Worm (Caenorhabditis elegans) whole organism, young adult: ENCODE measurements around the gene mpz-5.

ENCODE experiments used
- B0336.3 ChIP-seq: fragments of 200-800 bp; sonication (Bioruptor generic); IDR thresholded peaks from 2 replicates; pipeline ENCODE4 v1.3.6; 2022; ENCODE audit warnings: missing genetic modification characterization, missing compliant biosample characterization
- C06A6.2 ChIP-seq: fragments of 200-800 bp; sonication (Bioruptor generic); conservative IDR thresholded peaks from 2 replicates; pipeline ENCODE4 v1.3.6; 2022; ENCODE audit warnings: missing genetic modification characterization, missing compliant biosample characterization
- D2030.7 ChIP-seq: fragments of 200-800 bp; sonication (Bioruptor generic); IDR thresholded peaks from 2 replicates; pipeline ENCODE4 v1.3.6; 2022; ENCODE audit warnings: missing genetic modification reagents, missing genetic modification characterization, missing compliant biosample characterization
- F23B12.7 ChIP-seq: sonication (generic microtip); optimal IDR thresholded peaks from 2 replicates; lab custom pipeline; 2017; ENCODE audit warnings: missing genetic modification characterization, mild to moderate bottlenecking, missing compliant biosample characterization, antibody characterized with exemption, moderate library complexity; ENCODE audit not compliant: insufficient read depth
- F33H1.4 ChIP-seq: fragments of 200-800 bp; sonication (Bioruptor generic); IDR thresholded peaks from 2 replicates; pipeline ENCODE4 v1.3.6; 2022; ENCODE audit warnings: missing genetic modification reagents, missing genetic modification characterization, missing compliant biosample characterization
- F49E8.2 ChIP-seq: sonication (generic microtip); optimal IDR thresholded peaks from 3 replicates; lab custom pipeline; 2017; ENCODE audit warnings: missing genetic modification characterization, mild to moderate bottlenecking, missing compliant biosample characterization, antibody characterized with exemption, moderate library complexity; ENCODE audit not compliant: insufficient read depth
- F52B5.7 ChIP-seq: sonication (generic microtip); optimal IDR thresholded peaks from 2 replicates; lab custom pipeline; 2016; ENCODE audit warnings: mild to moderate bottlenecking, missing genetic modification characterization, missing compliant biosample characterization
- F57C9.4 ChIP-seq: sonication (generic microtip); optimal IDR thresholded peaks from 2 replicates; lab custom pipeline; 2017; ENCODE audit warnings: mild to moderate bottlenecking, missing genetic modification characterization, missing compliant biosample characterization
- K11D2.4 ChIP-seq: fragments of 200-800 bp; sonication (Bioruptor generic); IDR thresholded peaks from 2 replicates; pipeline ENCODE4 v1.3.6; 2022; ENCODE audit warnings: missing genetic modification reagents, missing genetic modification characterization, missing compliant biosample characterization
- Y53G8AR.9 ChIP-seq: fragments of 200-800 bp; sonication (Bioruptor generic); conservative IDR thresholded peaks from 2 replicates; pipeline ENCODE4 v1.3.6; 2022; ENCODE audit warnings: missing genetic modification reagents, missing genetic modification characterization, missing compliant biosample characterization
- ZK185.1 ChIP-seq: sonication (generic microtip); optimal IDR thresholded peaks from 2 replicates; lab custom pipeline; 2016; ENCODE audit warnings: mild to moderate bottlenecking, missing genetic modification characterization, missing compliant biosample characterization; ENCODE audit not compliant: poor library complexity, severe bottlenecking
- akir-1 ChIP-seq: fragments of 200-800 bp; sonication (Bioruptor generic); optimal IDR thresholded peaks from 2 replicates; lab custom pipeline; 2018; ENCODE audit warnings: mild to moderate bottlenecking, missing genetic modification characterization, moderate library complexity, missing compliant biosample characterization
- bed-2 ChIP-seq: fragments of 200-800 bp; sonication (Bioruptor generic); IDR thresholded peaks from 2 replicates; pipeline ENCODE4 v1.3.6; 2022; ENCODE audit warnings: missing genetic modification reagents, missing genetic modification characterization, missing compliant biosample characterization
- cebp-1 ChIP-seq, 2 experiments: fragments of 200-800 bp in 1 of 2; sonication (Bioruptor generic) in 1 of 2; sonication (generic microtip) in 1 of 2; IDR thresholded peaks in 1 of 2; optimal IDR thresholded peaks in 1 of 2; 2 replicates each; pipeline versions ENCODE4 v1.3.6 to Lab custom; 2017 to 2022; ENCODE audit warnings: missing compliant biosample characterization in 2 of 2, missing genetic modification characterization in 2 of 2, mild to moderate bottlenecking in 1 of 2, missing genetic modification reagents in 1 of 2, moderate library complexity in 1 of 2
- cebp-2 ChIP-seq: fragments of 200-800 bp; sonication (Bioruptor generic); IDR thresholded peaks from 2 replicates; pipeline ENCODE4 v1.3.6; 2022; ENCODE audit warnings: missing genetic modification characterization, missing compliant biosample characterization
- dox-1 ChIP-seq: fragments of 200-800 bp; sonication (Bioruptor generic); IDR thresholded peaks from 2 replicates; pipeline ENCODE4 v1.3.6; 2022; ENCODE audit warnings: missing genetic modification reagents, missing genetic modification characterization, missing compliant biosample characterization
- dpl-1 ChIP-seq: fragments of 150-350 bp; optimal IDR thresholded peaks from 2 replicates; lab custom pipeline; 2014; ENCODE audit warnings: missing biosample characterization, missing genetic modification reagents, missing genetic modification characterization
- fkh-3 ChIP-seq: sonication (generic microtip); optimal IDR thresholded peaks from 2 replicates; lab custom pipeline; 2016; ENCODE audit warnings: mild to moderate bottlenecking, missing genetic modification characterization, missing compliant biosample characterization
- hmg-20 ChIP-seq: fragments of 200-800 bp; sonication (Bioruptor generic); IDR thresholded peaks from 2 replicates; pipeline ENCODE4 v1.3.6; 2022; ENCODE audit warnings: missing genetic modification reagents, missing genetic modification characterization, missing compliant biosample characterization
- hrde-1 ChIP-seq: sonication (generic microtip); optimal IDR thresholded peaks from 2 replicates; lab custom pipeline; 2016; ENCODE audit warnings: missing genetic modification characterization, mild to moderate bottlenecking, missing compliant biosample characterization, moderate library complexity, missing genotype, missing genetic modification reagents, borderline replicate concordance
- let-607 ChIP-seq, 2 experiments: fragments of 200-800 bp in 1 of 2; sonication (Bioruptor generic) in 1 of 2; sonication (generic microtip) in 1 of 2; optimal IDR thresholded peaks; 2 replicates each; lab custom pipeline; 2016 to 2018; ENCODE audit warnings: mild to moderate bottlenecking in 2 of 2, missing compliant biosample characterization in 2 of 2, missing genetic modification characterization in 2 of 2, moderate library complexity in 2 of 2, missing genotype in 1 of 2
- lin-35 ChIP-seq, 3 experiments: fragments of 150-350 bp in 2 of 3; sonication (generic microtip) in 1 of 3; optimal IDR thresholded peaks; 2 replicates each; lab custom pipeline; 2014 to 2018; ENCODE audit warnings: missing biosample characterization in 3 of 3, missing genetic modification characterization in 3 of 3, missing genetic modification reagents in 3 of 3
- lin-40 ChIP-seq: sonication (generic microtip); optimal IDR thresholded peaks from 2 replicates; lab custom pipeline; 2016; ENCODE audit warnings: missing genetic modification characterization, mild to moderate bottlenecking, missing compliant biosample characterization, missing genotype, missing genetic modification reagents
- lin-54 ChIP-seq: fragments of 200-800 bp; sonication (Bioruptor generic); optimal IDR thresholded peaks from 2 replicates; lab custom pipeline; 2018; ENCODE audit warnings: mild to moderate bottlenecking, missing genetic modification characterization, missing compliant biosample characterization
- lir-1 ChIP-seq: fragments of 200-800 bp; sonication (Bioruptor generic); conservative IDR thresholded peaks from 2 replicates; pipeline ENCODE4 v1.3.6; 2022; ENCODE audit warnings: missing genetic modification reagents, missing genetic modification characterization, missing compliant biosample characterization
- lsl-1 ChIP-seq: fragments of 200-800 bp; sonication (Bioruptor generic); optimal IDR thresholded peaks from 2 replicates; lab custom pipeline; 2018; ENCODE audit warnings: mild to moderate bottlenecking, missing genetic modification characterization, moderate library complexity, missing compliant biosample characterization
- madf-10 ChIP-seq: sonication (generic microtip); optimal IDR thresholded peaks from 2 replicates; lab custom pipeline; 2016; ENCODE audit warnings: mild to moderate bottlenecking, missing genetic modification characterization, missing compliant biosample characterization
- madf-3 ChIP-seq: fragments of 200-800 bp; sonication (Bioruptor generic); IDR thresholded peaks from 2 replicates; pipeline ENCODE4 v1.3.6; 2022; ENCODE audit warnings: missing genetic modification reagents, missing genetic modification characterization, missing compliant biosample characterization
- madf-6 ChIP-seq: fragments of 200-800 bp; sonication (Bioruptor generic); IDR thresholded peaks from 2 replicates; pipeline ENCODE4 v1.3.6; 2022; ENCODE audit warnings: missing genetic modification reagents, missing genetic modification characterization, missing compliant biosample characterization
- madf-8 ChIP-seq: fragments of 200-800 bp; sonication (Bioruptor generic); conservative IDR thresholded peaks from 2 replicates; pipeline ENCODE4 v1.3.6; 2022; ENCODE audit warnings: missing genetic modification reagents, missing genetic modification characterization, missing compliant biosample characterization
- mcd-1 ChIP-seq: fragments of 200-800 bp; sonication (Bioruptor generic); IDR thresholded peaks from 2 replicates; pipeline ENCODE4 v1.3.6; 2022; ENCODE audit warnings: missing genetic modification reagents, missing genetic modification characterization, missing compliant biosample characterization
- mes-4 ChIP-seq: sonication (generic microtip); optimal IDR thresholded peaks from 2 replicates; lab custom pipeline; 2016; ENCODE audit warnings: missing genotype, missing genetic modification characterization, missing compliant biosample characterization
- nfyb-1 ChIP-seq: fragments of 200-800 bp; sonication (Bioruptor generic); IDR thresholded peaks from 2 replicates; pipeline ENCODE4 v1.3.6; 2022; ENCODE audit warnings: missing genetic modification reagents, missing genetic modification characterization, missing compliant biosample characterization
- nhr-27 ChIP-seq: fragments of 200-800 bp; sonication (Bioruptor generic); optimal IDR thresholded peaks from 2 replicates; lab custom pipeline; 2018; ENCODE audit warnings: mild to moderate bottlenecking, missing genetic modification characterization, moderate library complexity, missing compliant biosample characterization
- nhr-80 ChIP-seq: sonication (generic microtip); optimal IDR thresholded peaks from 2 replicates; lab custom pipeline; 2016; ENCODE audit warnings: missing genetic modification characterization, missing compliant biosample characterization
- rcor-1 ChIP-seq: fragments of 200-800 bp; sonication (Bioruptor generic); IDR thresholded peaks from 2 replicates; pipeline ENCODE4 v1.3.6; 2022; ENCODE audit warnings: missing genetic modification reagents, missing genetic modification characterization, missing compliant biosample characterization
- sdz-38 ChIP-seq: sonication (generic microtip); optimal IDR thresholded peaks from 2 replicates; lab custom pipeline; 2016; ENCODE audit warnings: missing genotype, missing genetic modification characterization, missing compliant biosample characterization
- snpc-1.3 ChIP-seq: sonication (generic microtip); optimal IDR thresholded peaks from 2 replicates; lab custom pipeline; 2017; ENCODE audit warnings: missing genetic modification characterization, mild to moderate bottlenecking, missing compliant biosample characterization, antibody characterized with exemption, moderate library complexity, missing genotype, missing genetic modification reagents; ENCODE audit not compliant: insufficient read depth
- snpc-4 ChIP-seq, 5 experiments: fragments of 150-350 bp in 1 of 5; sonication (generic microtip) in 4 of 5; optimal IDR thresholded peaks; 2 replicates each; lab custom pipeline; 2014 to 2018; ENCODE audit warnings: missing genetic modification characterization in 5 of 5, missing biosample characterization in 3 of 5, antibody characterized with exemption in 2 of 5, mild to moderate bottlenecking in 2 of 5, missing compliant biosample characterization in 2 of 5, missing genotype in 2 of 5, moderate library complexity in 2 of 5, missing genetic modification reagents in 1 of 5
- tbp1 ChIP-seq: fragments of 200-800 bp; sonication (Bioruptor generic); optimal IDR thresholded peaks from 2 replicates; lab custom pipeline; 2018; ENCODE audit warnings: mild to moderate bottlenecking, missing genetic modification characterization, missing compliant biosample characterization
- tbx-9 ChIP-seq: sonication (generic microtip); optimal IDR thresholded peaks from 2 replicates; lab custom pipeline; 2016; ENCODE audit warnings: borderline replicate concordance, missing genetic modification characterization, inconsistent platforms, missing compliant biosample characterization
- xnd-1 ChIP-seq: sonication (generic microtip); optimal IDR thresholded peaks from 2 replicates; lab custom pipeline; 2016; ENCODE audit warnings: missing genotype, missing genetic modification reagents, missing genetic modification characterization, missing compliant biosample characterization
- zfh-2 ChIP-seq: fragments of 200-800 bp; sonication (Bioruptor generic); conservative IDR thresholded peaks from 2 replicates; pipeline ENCODE4 v1.3.6; 2022; ENCODE audit warnings: missing genetic modification reagents, missing genetic modification characterization, missing compliant biosample characterization
- ztf-18 ChIP-seq: sonication (generic microtip); optimal IDR thresholded peaks from 2 replicates; lab custom pipeline; 2016; ENCODE audit warnings: missing genotype, mild to moderate bottlenecking, missing genetic modification characterization, missing compliant biosample characterization
- ztf-22 ChIP-seq: fragments of 200-800 bp; sonication (Bioruptor generic); optimal IDR thresholded peaks from 2 replicates; lab custom pipeline; 2018; ENCODE audit warnings: mild to moderate bottlenecking, missing genetic modification characterization, moderate library complexity, missing compliant biosample characterization

Gene mpz-5

ce11 chrIV:10373772-10374288 lies at the start of gene mpz-5:
Gene mpz-5, minus strand, starts transcription at chrIV:10373822.
- TF ChIP-seq mcd-1 (GFP tag; lab: Robert Waterston, UW) (peak; percentile 69), F52B5.7 (tag; lab: Kevin White, UChicago) (no peak), K11D2.4 (GFP tag; lab: Robert Waterston, UW) (0 out of 2 replicates have a peak, but pooled peaks have one; percentile 39), C06A6.2 (GFP tag; lab: Robert Waterston, UW) (no peak), ztf-18 (tag; lab: Kevin White, UChicago) (peak; percentile 96), bed-2 (GFP tag; lab: Robert Waterston, UW) (no peak), cebp-2 (GFP tag; lab: Robert Waterston, UW) (no peak), lin-40 (tag; lab: Kevin White, UChicago) (peak; percentile 68), F49E8.2 (tag; lab: Kevin White, UChicago) (peak; percentile 12), nfyb-1 (peak; percentile 67), lsl-1 (peak; percentile 50), D2030.7 (GFP tag; lab: Robert Waterston, UW) (0 out of 2 replicates have a peak, but pooled peaks have one; percentile 22), F57C9.4 (tag; lab: Kevin White, UChicago) (no peak), lir-1 (GFP tag; lab: Robert Waterston, UW) (no peak), madf-6 (GFP tag; lab: Robert Waterston, UW) (peak; percentile 54; the same call in 1 of the 2 replicates), cebp-1 (GFP tag; IDR thresholded peaks at IDR 0.05; lab: Robert Waterston, UW) (no peak), cebp-1 (tag; optimal IDR thresholded peaks at IDR 0.05; lab: Kevin White, UChicago) (peak; percentile 69), snpc-4 (GFP tag; optimal IDR thresholded peaks at IDR 0.05; lab: Kevin White, UChicago) (peak; percentile 38), snpc-4 (tag; optimal IDR thresholded peaks at IDR 0.05; lab: Kevin White, UChicago) (peak in 3 of 4 experiments; percentile 40 to 58 (median 55)), sdz-38 (tag; lab: Kevin White, UChicago) (no peak), madf-8 (GFP tag; lab: Robert Waterston, UW) (no peak), akir-1 (GFP tag; lab: Kevin White, UChicago) (no peak), ZK185.1 (tag; lab: Kevin White, UChicago) (peak; percentile 57), F23B12.7 (tag; lab: Kevin White, UChicago) (peak; percentile 52), xnd-1 (no peak), lin-54 (peak; percentile 64), hmg-20 (GFP tag; lab: Robert Waterston, UW) (0 out of 2 replicates have a peak, but pooled peaks have one; percentile 42), fkh-3 (tag; lab: Kevin White, UChicago) (no peak), F33H1.4 (GFP tag; lab: Robert Waterston, UW) (peak; percentile 72), dox-1 (GFP tag; lab: Robert Waterston, UW) (peak; percentile 66), B0336.3 (GFP tag; lab: Robert Waterston, UW) (peak; percentile 46; the same call in 1 of the 2 replicates), lin-35 (GFP tag; optimal IDR thresholded peaks at IDR 0.05; lab: Kevin White, UChicago) (peak in 1 of 3 experiments; percentile 64), ztf-22 (GFP tag; lab: Kevin White, UChicago) (no peak), tbx-9 (tag; lab: Kevin White, UChicago) (no peak), snpc-1.3 (tag; lab: Kevin White, UChicago) (no peak), Y53G8AR.9 (GFP tag; lab: Robert Waterston, UW) (peak; percentile 35; the same call in 1 of the 2 replicates), madf-10 (peak; percentile 7), dpl-1 (GFP tag; lab: Kevin White, UChicago) (peak; percentile 11), hrde-1 (tag; lab: Kevin White, UChicago) (peak; percentile 34), nhr-80 (tag; lab: Kevin White, UChicago) (no peak), nhr-27 (tag; lab: Kevin White, UChicago) (no peak), madf-3 (GFP tag; lab: Robert Waterston, UW) (no peak), tbp1 (GFP tag; lab: Kevin White, UChicago) (peak; percentile 22), rcor-1 (GFP tag; lab: Robert Waterston, UW) (peak; percentile 62), zfh-2 (no peak), let-607 (tag; optimal IDR thresholded peaks at IDR 0.05; lab: Kevin White, UChicago) (peak in 1 of 2 experiments; percentile 49), mes-4 (tag; lab: Kevin White, UChicago) (no peak)
